Worm (Caenorhabditis elegans): Measurements from ENCODE around the gene srx-108.

The srx-108 gene

DNA sequence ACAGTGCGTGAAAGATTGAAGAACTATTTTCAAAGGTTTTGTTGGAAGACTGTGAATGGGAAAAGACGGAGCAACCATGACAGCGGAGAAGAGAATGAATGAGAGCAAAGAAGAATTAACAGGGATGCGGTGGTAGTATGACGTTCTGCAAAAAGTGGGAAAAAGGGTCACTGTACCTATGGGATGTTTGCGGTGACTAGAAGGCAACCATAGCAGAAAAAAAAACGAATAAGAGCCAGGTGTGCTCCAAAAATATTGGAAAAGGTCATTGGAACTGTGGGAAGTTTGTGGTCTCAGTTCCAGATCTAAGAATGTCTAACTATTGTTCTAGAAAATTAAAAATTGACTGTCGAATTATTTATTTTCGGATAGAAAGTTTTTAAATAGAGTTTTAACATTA lies 43.3 kb downstream of the srx-108 start, which contains the start of gene fbxb-90:
fbxb-90 (minus strand) TSS at position 101 of the 400 bp plus-strand sequence.
- TF ChIP-seq ham-2 (GFP tag; optimal IDR thresholded peaks at IDR 0.05) (no peak), lsy-2 (tag; optimal IDR thresholded peaks at IDR 0.05) (no peak), ces-1 (GFP tag; optimal IDR thresholded peaks at IDR 0.05) (no peak), cnd-1 (tag; optimal IDR thresholded peaks at IDR 0.05) (no peak), elt-1 (tag; optimal IDR thresholded peaks at IDR 0.05; ENCODE audit: borderline replicate concordance, insufficient read depth) (no peak), nhr-76 (tag; optimal IDR thresholded peaks at IDR 0.05) (no peak), nhr-237 (tag; optimal IDR thresholded peaks at IDR 0.05) (no peak), unc-39 (tag; optimal IDR thresholded peaks at IDR 0.05) (no peak), drap-1 (GFP tag; optimal IDR thresholded peaks at IDR 0.05) (no peak), unc-62 (GFP tag; optimal IDR thresholded peaks at IDR 0.05) (no peak), nhr-28 (tag; optimal IDR thresholded peaks at IDR 0.05) (no peak), snpc-4 (tag; optimal IDR thresholded peaks at IDR 0.05) (no peak), nhr-2 (tag; optimal IDR thresholded peaks at IDR 0.05) (no peak), nhr-12 (tag; optimal IDR thresholded peaks at IDR 0.05) (no peak), pha-4 (tag; optimal IDR thresholded peaks at IDR 0.05) (no peak), lin-13 (tag; optimal IDR thresholded peaks at IDR 0.05) (no peak)

DNA sequence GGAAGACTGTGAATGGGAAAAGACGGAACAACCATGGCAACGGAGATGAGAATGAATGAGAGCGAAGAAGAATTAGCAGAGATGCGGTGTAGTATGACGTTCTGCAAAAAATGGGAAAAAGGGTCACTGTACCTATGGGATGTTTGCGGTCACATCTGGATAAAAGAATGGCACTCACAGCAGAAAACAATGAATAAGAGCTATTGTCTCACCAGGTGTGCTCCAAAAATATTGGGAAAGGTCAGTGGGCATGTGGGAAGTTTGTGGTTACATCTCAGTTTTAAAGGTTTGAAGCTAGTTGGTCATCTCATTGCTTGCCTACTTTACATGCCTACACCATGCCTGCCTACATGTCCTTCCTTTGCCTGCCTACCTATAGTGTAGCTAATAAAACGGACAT lies 45.3 kb downstream of the srx-108 start, which contains the start of gene fbxb-91:
fbxb-91 (minus strand) TSS at position 101 of the 400 bp plus-strand sequence.
- TF ChIP-seq flh-1 (GFP tag; optimal IDR thresholded peaks at IDR 0.05) = no peak
- no peak for TF ChIP-seq drap-1 (GFP tag; optimal IDR thresholded peaks at IDR 0.05)
- no peak for TF ChIP-seq sptf-1 (tag; optimal IDR thresholded peaks at IDR 0.05)
- TF ChIP-seq mep-1 (tag; optimal IDR thresholded peaks at IDR 0.05) = no peak
- no peak for TF ChIP-seq ztf-11 (tag; optimal IDR thresholded peaks at IDR 0.05)
- no peak for TF ChIP-seq nhr-28 (tag; optimal IDR thresholded peaks at IDR 0.05)
- TF ChIP-seq mab-5 (tag; optimal IDR thresholded peaks at IDR 0.05) = no peak
- TF ChIP-seq elt-3 (tag; optimal IDR thresholded peaks at IDR 0.05) = no peak
- no peak for TF ChIP-seq ces-1 (GFP tag; optimal IDR thresholded peaks at IDR 0.05)
- TF ChIP-seq nhr-12 (tag; optimal IDR thresholded peaks at IDR 0.05) = no peak
- no peak for TF ChIP-seq blmp-1 (tag; optimal IDR thresholded peaks at IDR 0.05)
- no peak for TF ChIP-seq cnd-1 (tag; optimal IDR thresholded peaks at IDR 0.05)
- TF ChIP-seq nhr-2 (tag; optimal IDR thresholded peaks at IDR 0.05) = no peak

DNA sequence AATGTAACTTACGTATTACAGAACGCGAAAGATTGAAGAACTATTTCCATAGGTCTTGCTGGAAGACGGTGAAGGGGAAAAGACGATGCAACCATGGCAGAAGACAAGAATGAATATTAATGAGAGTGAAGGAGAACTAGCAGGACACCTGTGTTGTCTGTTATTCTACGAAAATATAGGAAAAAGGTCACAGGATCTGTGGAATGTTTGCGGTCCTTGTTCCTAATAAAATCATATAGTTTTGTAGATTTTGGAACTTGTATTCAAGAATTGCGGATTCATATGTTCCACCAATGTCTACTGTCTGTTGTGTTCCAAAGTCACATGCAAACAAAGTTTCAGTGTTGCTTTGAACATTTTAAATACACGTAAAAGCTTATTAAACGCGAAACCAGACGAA lies 46.8 kb downstream of the srx-108 start, which contains the start of gene sdz-11:
sdz-11 (minus strand) TSS at position 101 of the 400 bp plus-strand sequence.
- no peak for TF ChIP-seq ceh-43 (GFP tag; optimal IDR thresholded peaks at IDR 0.05)
- no peak for TF ChIP-seq ztf-11 (tag; optimal IDR thresholded peaks at IDR 0.05)
- TF ChIP-seq elt-3 (tag; optimal IDR thresholded peaks at IDR 0.05) = no peak
- TF ChIP-seq M03D4.4 (tag; optimal IDR thresholded peaks at IDR 0.05) = no peak
- no peak for TF ChIP-seq sem-2 (GFP tag; optimal IDR thresholded peaks at IDR 0.05)
- TF ChIP-seq mep-1 (tag; optimal IDR thresholded peaks at IDR 0.05) = no peak
- TF ChIP-seq sptf-1 (tag; optimal IDR thresholded peaks at IDR 0.05) = no peak
- no peak for TF ChIP-seq lin-13 (tag; optimal IDR thresholded peaks at IDR 0.05)
- TF ChIP-seq ceh-83 (GFP tag; optimal IDR thresholded peaks at IDR 0.05) = no peak
- TF ChIP-seq blmp-1 (tag; optimal IDR thresholded peaks at IDR 0.05) = no peak
- no peak for TF ChIP-seq nhr-2 (tag; optimal IDR thresholded peaks at IDR 0.05)
- no peak for TF ChIP-seq flh-1 (GFP tag; optimal IDR thresholded peaks at IDR 0.05)
- no peak for TF ChIP-seq nhr-12 (tag; optimal IDR thresholded peaks at IDR 0.05)
- TF ChIP-seq ces-1 (GFP tag; optimal IDR thresholded peaks at IDR 0.05) = no peak

DNA sequence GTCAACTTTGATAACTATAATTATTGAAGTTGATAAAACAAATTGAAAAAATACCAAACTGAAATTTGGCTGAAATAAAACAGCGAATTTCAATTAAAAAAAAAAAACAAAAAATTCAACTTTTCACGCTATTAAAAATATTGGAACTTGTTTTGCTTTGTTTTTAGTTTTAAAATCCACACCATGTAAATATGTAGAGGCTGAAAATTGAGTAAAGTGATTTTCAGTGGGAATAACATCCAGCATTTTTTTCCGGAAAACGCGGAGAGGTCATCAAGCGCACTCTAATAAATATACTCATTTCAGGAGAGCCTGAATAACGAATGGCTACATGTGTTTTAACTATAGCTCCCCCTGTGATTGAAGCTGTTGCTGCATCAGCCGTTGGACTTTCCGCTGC lies 48.2 kb downstream of the srx-108 start, which contains the start of gene rcd-1:
rcd-1 (plus strand) TSS at position 301 of the 400 bp plus-strand sequence.
- TF ChIP-seq sem-2 (GFP tag; optimal IDR thresholded peaks at IDR 0.05) (no peak), bed-3 (GFP tag; optimal IDR thresholded peaks at IDR 0.05) (no peak), ceh-39 (tag; optimal IDR thresholded peaks at IDR 0.05) (no peak), M03D4.4 (tag; optimal IDR thresholded peaks at IDR 0.05) (no peak), elt-1 (tag; optimal IDR thresholded peaks at IDR 0.05; ENCODE audit: borderline replicate concordance, insufficient read depth) (no peak), nhr-2 (tag; optimal IDR thresholded peaks at IDR 0.05) (no peak), mab-5 (tag; optimal IDR thresholded peaks at IDR 0.05) (no peak), mep-1 (tag; optimal IDR thresholded peaks at IDR 0.05) (no peak), cnd-1 (tag; optimal IDR thresholded peaks at IDR 0.05) (no peak), ham-2 (GFP tag; optimal IDR thresholded peaks at IDR 0.05) (no peak), snpc-4 (tag; optimal IDR thresholded peaks at IDR 0.05) (no peak)
